Worm (Caenorhabditis elegans) whole organism, midembryonic: ENCODE results near the gene kup-1.

ENCODE experiments used
- T22C8.4 ChIP-seq: fragments of 200-800 bp; sonication (Bioruptor generic); IDR thresholded peaks from 2 replicates; pipeline ENCODE4 v1.3.6; 2022; ENCODE audit warnings: missing genetic modification characterization, missing compliant biosample characterization
- cog-1 ChIP-seq: sonication (generic microtip); optimal IDR thresholded peaks from 2 replicates; lab custom pipeline; 2016; ENCODE audit warnings: missing genetic modification characterization, missing compliant biosample characterization
- flt-1 ChIP-seq: fragments of 200-800 bp; sonication (Bioruptor generic); IDR thresholded peaks from 2 replicates; pipeline ENCODE4 v1.3.6; 2022; ENCODE audit warnings: missing genetic modification characterization, missing compliant biosample characterization
- klf-2 ChIP-seq: fragments of 200-800 bp; sonication (Bioruptor generic); conservative IDR thresholded peaks from 2 replicates; pipeline ENCODE4 v1.3.6; 2022; ENCODE audit warnings: missing genetic modification reagents, missing genetic modification characterization, missing compliant biosample characterization
- med-1 ChIP-seq: sonication (generic microtip); optimal IDR thresholded peaks from 2 replicates; lab custom pipeline; 2017; ENCODE audit warnings: missing genetic modification characterization, mild to moderate bottlenecking, missing compliant biosample characterization, antibody characterized with exemption, missing genetic modification reagents; ENCODE audit not compliant: insufficient read depth
- ref-1 ChIP-seq: fragments of 200-800 bp; sonication (Bioruptor generic); conservative IDR thresholded peaks from 2 replicates; pipeline ENCODE4 v1.3.6; 2022; ENCODE audit warnings: missing genetic modification reagents, missing genetic modification characterization, missing compliant biosample characterization
- tab-1 ChIP-seq: fragments of 200-800 bp; sonication (Bioruptor generic); IDR thresholded peaks from 2 replicates; pipeline ENCODE4 v1.3.6; 2022; ENCODE audit warnings: missing genetic modification characterization, missing compliant biosample characterization
- ztf-23 ChIP-seq: fragments of 200-800 bp; sonication (Bioruptor generic); IDR thresholded peaks from 2 replicates; pipeline ENCODE4 v1.3.6; 2022; ENCODE audit warnings: missing genetic modification reagents, missing genetic modification characterization, missing compliant biosample characterization
- ztf-29 ChIP-seq: fragments of 200-800 bp; sonication (Bioruptor generic); IDR thresholded peaks from 2 replicates; pipeline ENCODE4 v1.3.6; 2022; ENCODE audit warnings: missing genetic modification reagents, missing genetic modification characterization, missing compliant biosample characterization

The kup-1 gene

DNA sequence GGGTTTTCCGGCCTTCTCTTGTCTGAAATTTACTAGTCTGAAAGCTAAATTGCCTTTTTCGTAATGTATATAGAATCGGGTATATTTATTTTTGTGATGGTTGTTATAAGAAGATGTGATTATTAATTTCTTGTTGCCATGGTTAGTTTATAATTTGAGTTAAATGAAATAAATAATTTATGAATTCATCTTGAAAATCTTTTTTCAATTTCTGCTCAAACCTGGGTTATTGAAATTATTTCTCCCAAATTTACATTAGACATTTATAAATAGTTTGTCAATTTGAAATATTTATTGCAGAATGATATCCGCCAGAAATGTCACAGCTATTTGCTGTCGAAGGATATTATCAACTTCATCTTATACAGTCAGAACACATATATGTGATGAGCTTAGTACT, 7.8 kb upstream of the kup-1 start, which contains the start of gene dars-2:
TSS of gene dars-2 (plus strand) at position 301 of the 400 bp plus-strand sequence.
- TF ChIP-seq klf-2 (GFP tag; lab: Robert Waterston, UW) (no peak), ref-1 (GFP tag; lab: Robert Waterston, UW) (no peak)

DNA sequence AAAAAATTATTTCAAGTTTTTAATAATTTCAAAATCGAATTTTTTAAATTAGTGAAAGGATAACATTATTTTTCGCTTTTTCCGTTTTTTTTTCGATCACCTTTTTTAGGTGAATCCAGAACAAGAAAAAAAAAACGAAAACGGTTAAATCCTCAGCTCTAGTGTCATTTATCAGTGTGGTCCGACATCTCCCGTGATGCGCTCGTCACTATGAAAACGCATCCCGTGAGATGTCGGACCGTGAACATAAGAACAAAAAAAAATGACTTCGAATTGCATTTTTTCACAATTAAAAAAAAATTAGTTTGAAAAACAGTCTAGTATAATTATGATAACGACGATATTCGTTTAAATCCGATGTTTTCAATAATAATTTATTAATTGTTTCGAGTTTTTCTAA, 7.1 kb upstream of the kup-1 start:
- TF ChIP-seq ztf-23 (GFP tag; lab: Robert Waterston, UW) (no peak), cog-1 (tag; lab: Kevin White, UChicago) (no peak), T22C8.4 (GFP tag; lab: Robert Waterston, UW) (no peak), tab-1 (no peak), ztf-29 (GFP tag; lab: Robert Waterston, UW) (no peak), flt-1 (no peak), klf-2 (GFP tag; lab: Robert Waterston, UW) (no peak), med-1 (GFP tag; lab: Kevin White, UChicago) (no peak), ref-1 (GFP tag; lab: Robert Waterston, UW) (no peak)

DNA sequence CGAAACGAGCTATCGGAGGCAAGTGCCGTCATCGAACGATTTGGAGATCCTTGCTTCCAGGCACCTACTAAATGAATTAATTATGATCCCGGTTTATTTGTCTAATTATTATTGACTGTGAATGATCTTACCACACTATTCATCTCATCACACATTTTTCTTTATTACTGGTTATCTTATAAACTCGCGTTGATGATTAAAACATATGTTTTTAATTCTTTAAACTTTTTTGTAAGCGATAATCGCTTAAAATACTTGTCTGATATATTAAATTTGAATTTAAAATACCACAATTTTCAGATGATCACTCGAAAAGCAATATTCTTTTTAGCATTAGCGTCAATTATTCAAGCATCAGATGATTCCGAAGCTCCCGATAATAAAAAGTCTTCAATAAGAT, 4.5 kb upstream of the kup-1 start, which contains the start of gene F10C2.5:
TSS of gene F10C2.5 (plus strand) at position 301 of the 400 bp plus-strand sequence.
- no peak for TF ChIP-seq med-1 (GFP tag; lab: Kevin White, UChicago)
- no peak for TF ChIP-seq ztf-29 (GFP tag; lab: Robert Waterston, UW)
- no peak for TF ChIP-seq ztf-23 (GFP tag; lab: Robert Waterston, UW)
- TF ChIP-seq cog-1 (tag; lab: Kevin White, UChicago): no peak
- no peak for TF ChIP-seq flt-1
- no peak for TF ChIP-seq ref-1 (GFP tag; lab: Robert Waterston, UW)
- TF ChIP-seq klf-2 (GFP tag; lab: Robert Waterston, UW): no peak
- TF ChIP-seq tab-1: no peak
- TF ChIP-seq T22C8.4 (GFP tag; lab: Robert Waterston, UW): no peak

DNA sequence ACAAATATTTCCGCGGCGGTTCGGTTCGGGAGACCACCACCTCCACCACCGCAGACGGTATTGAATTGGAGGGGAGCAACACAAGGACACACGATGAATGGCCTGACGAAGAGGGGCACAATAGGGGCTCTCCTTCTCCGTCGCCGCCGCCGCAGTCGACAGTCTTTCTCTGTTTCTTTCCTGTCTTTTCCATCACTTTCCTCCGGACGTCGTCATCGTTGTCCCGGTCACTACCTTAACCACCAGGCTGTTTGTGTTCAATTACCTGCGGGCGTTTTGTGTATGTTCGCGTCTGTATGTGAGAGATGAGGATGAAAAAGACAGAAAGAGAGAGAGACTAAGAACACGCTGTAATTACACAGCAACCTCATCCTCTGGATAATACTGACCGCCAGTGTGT, 918 bp downstream of the kup-1 start:
- TF ChIP-seq ztf-29 (GFP tag; lab: Robert Waterston, UW) (no peak), klf-2 (GFP tag; lab: Robert Waterston, UW) (no peak), tab-1 (no peak), cog-1 (tag; lab: Kevin White, UChicago) (no peak), ztf-23 (GFP tag; lab: Robert Waterston, UW) (no peak)

ce11 chrV:12038783-12039182, 1.9 kb downstream of the kup-1 start:
- TF ChIP-seq tab-1: no peak; the same call in 1 of the 2 replicates
- TF ChIP-seq ztf-29 (GFP tag; lab: Robert Waterston, UW): no peak
- TF ChIP-seq med-1 (GFP tag; lab: Kevin White, UChicago): no peak
- no peak for TF ChIP-seq T22C8.4 (GFP tag; lab: Robert Waterston, UW)
- no peak for TF ChIP-seq cog-1 (tag; lab: Kevin White, UChicago)
- 0 out of 2 replicates have a peak, but pooled peaks have one; percentile 36 for TF ChIP-seq flt-1
- peak; percentile 67; the same call in 1 of the 2 replicates for TF ChIP-seq ztf-23 (GFP tag; lab: Robert Waterston, UW)
- TF ChIP-seq klf-2 (GFP tag; lab: Robert Waterston, UW): no peak
- 0 out of 2 replicates have a peak, but pooled peaks have one; percentile 8 for TF ChIP-seq ref-1 (GFP tag; lab: Robert Waterston, UW)

- TF ChIP-seq ref-1 (GFP tag; lab: Robert Waterston, UW) (no peak), ztf-29 (GFP tag; lab: Robert Waterston, UW) (no peak), ztf-23 (GFP tag; lab: Robert Waterston, UW) (no peak), T22C8.4 (GFP tag; lab: Robert Waterston, UW) (no peak), cog-1 (tag; lab: Kevin White, UChicago) (no peak), klf-2 (GFP tag; lab: Robert Waterston, UW) (no peak), flt-1 (no peak), med-1 (GFP tag; lab: Kevin White, UChicago) (no peak), tab-1 (no peak)
These were observed 2.4 kb downstream of the kup-1 start for ce11 chrV:12038317-12038716.

- TF ChIP-seq T22C8.4 (GFP tag; lab: Robert Waterston, UW): no peak
- TF ChIP-seq klf-2 (GFP tag; lab: Robert Waterston, UW): no peak
- no peak for TF ChIP-seq cog-1 (tag; lab: Kevin White, UChicago)
- no peak for TF ChIP-seq tab-1
- no peak for TF ChIP-seq med-1 (GFP tag; lab: Kevin White, UChicago)
- no peak for TF ChIP-seq ref-1 (GFP tag; lab: Robert Waterston, UW)
- no peak for TF ChIP-seq ztf-29 (GFP tag; lab: Robert Waterston, UW)
- TF ChIP-seq flt-1: no peak
- no peak for TF ChIP-seq ztf-23 (GFP tag; lab: Robert Waterston, UW)
These were observed 2.8 kb downstream of the kup-1 start for ce11 chrV:12037889-12038288.

DNA sequence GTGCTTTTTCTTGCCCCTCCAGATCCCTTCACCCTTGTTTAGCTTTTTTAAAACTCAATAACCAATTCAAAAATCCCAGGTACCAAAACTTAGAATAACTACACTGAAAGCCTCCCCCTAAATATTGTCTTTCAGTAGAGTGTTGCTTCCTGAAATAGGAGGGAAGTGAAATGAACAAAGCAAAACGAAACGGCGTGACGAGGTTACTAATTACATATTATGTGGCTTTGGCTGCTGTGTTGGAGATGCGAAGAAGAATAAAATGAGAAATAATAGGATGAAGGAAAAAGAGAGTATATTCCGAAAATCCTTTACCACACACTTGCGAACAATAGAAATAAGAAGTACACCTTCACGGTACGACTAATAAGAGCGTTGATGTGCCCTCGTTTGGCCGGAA, 4.5 kb downstream of the kup-1 start:
- TF ChIP-seq med-1 (GFP tag; lab: Kevin White, UChicago) (no peak), klf-2 (GFP tag; lab: Robert Waterston, UW) (no peak), ref-1 (GFP tag; lab: Robert Waterston, UW) (no peak), tab-1 (no peak), ztf-23 (GFP tag; lab: Robert Waterston, UW) (no peak), cog-1 (tag; lab: Kevin White, UChicago) (no peak), T22C8.4 (GFP tag; lab: Robert Waterston, UW) (no peak), ztf-29 (GFP tag; lab: Robert Waterston, UW) (no peak)

ce11 chrV:12033841-12034240, 6.8 kb downstream of the kup-1 start:
- TF ChIP-seq tab-1: no peak
- no peak for TF ChIP-seq klf-2 (GFP tag; lab: Robert Waterston, UW)

ce11 chrV:12032060-12032459, 8.6 kb downstream of the kup-1 start, which contains the start of gene pkc-1:
TSS of gene pkc-1 (minus strand) at chrV:12032160.
- TF ChIP-seq med-1 (GFP tag; lab: Kevin White, UChicago) (no peak), T22C8.4 (GFP tag; lab: Robert Waterston, UW) (no peak), ref-1 (GFP tag; lab: Robert Waterston, UW) (no peak), tab-1 (no peak), ztf-29 (GFP tag; lab: Robert Waterston, UW) (no peak), klf-2 (GFP tag; lab: Robert Waterston, UW) (no peak), ztf-23 (GFP tag; lab: Robert Waterston, UW) (no peak), cog-1 (tag; lab: Kevin White, UChicago) (no peak), flt-1 (no peak)
